Fruit fly (Drosophila melanogaster) whole organism, pupa: ENCODE results near the gene CG13049.
A peak's percentile ranks its signal among the peaks of the same experiment; 100 is the strongest.

Experiments
- CG10348 ChIP-seq: fragments of 200-800 bp; sonication (Bioruptor generic); IDR thresholded peaks from 2 replicates; pipeline ENCODE4 v1.3.6; 2022; ENCODE audit warnings: missing biosample characterization, missing genetic modification characterization
- CG12605 ChIP-seq: fragments of 200-800 bp; sonication (Bioruptor generic); IDR thresholded peaks from 2 replicates; pipeline ENCODE4 v1.3.6; 2022; ENCODE audit warnings: missing biosample characterization, missing genetic modification characterization
- CG13204 ChIP-seq: fragments of 200-800 bp; sonication (Bioruptor generic); optimal IDR thresholded peaks from 2 replicates; lab custom pipeline; 2018; ENCODE audit warnings: missing biosample characterization, mild to moderate bottlenecking, missing genetic modification characterization, moderate library complexity
- CG14655 ChIP-seq: fragments of 200-800 bp; sonication (Bioruptor generic); optimal IDR thresholded peaks from 3 replicates; lab custom pipeline; 2017; ENCODE audit warnings: mild to moderate bottlenecking, missing biosample characterization, missing genetic modification reagents, missing genetic modification characterization
- CG15710 ChIP-seq: fragments of 200-800 bp; sonication (Bioruptor generic); optimal IDR thresholded peaks from 2 replicates; lab custom pipeline; 2018; ENCODE audit warnings: missing biosample characterization, mild to moderate bottlenecking, missing genetic modification characterization, moderate library complexity
- CG17806 ChIP-seq: fragments of 200-800 bp; sonication (Bioruptor generic); optimal IDR thresholded peaks from 2 replicates; lab custom pipeline; 2018; ENCODE audit warnings: missing biosample characterization, mild to moderate bottlenecking, missing genetic modification characterization, moderate library complexity
- CG32121 ChIP-seq: fragments of 200-800 bp; sonication (Bioruptor generic); IDR thresholded peaks from 2 replicates; pipeline ENCODE4 v1.3.6; 2022; ENCODE audit warnings: missing biosample characterization, missing genetic modification characterization
- CG34367 ChIP-seq: fragments of 200-800 bp; sonication (Bioruptor generic); optimal IDR thresholded peaks from 2 replicates; lab custom pipeline; 2018; ENCODE audit warnings: missing biosample characterization, mild to moderate bottlenecking, missing genetic modification characterization
- CG4496 ChIP-seq: fragments of 200-800 bp; sonication (Bioruptor generic); IDR thresholded peaks from 3 replicates; pipeline ENCODE4 v1.3.6; 2022; ENCODE audit warnings: missing biosample characterization, missing genetic modification characterization
- CG8159 ChIP-seq: fragments of 200-800 bp; sonication (Bioruptor generic); optimal IDR thresholded peaks from 3 replicates; lab custom pipeline; 2018; ENCODE audit warnings: missing biosample characterization, mild to moderate bottlenecking, missing genetic modification characterization, moderate library complexity
- CG8301 ChIP-seq: fragments of 200-800 bp; sonication (Bioruptor generic); optimal IDR thresholded peaks from 2 replicates; lab custom pipeline; 2018; ENCODE audit warnings: missing biosample characterization, mild to moderate bottlenecking, missing genetic modification characterization
- CG9948 ChIP-seq: fragments of 200-800 bp; sonication (Bioruptor generic); optimal IDR thresholded peaks from 2 replicates; lab custom pipeline; 2018; ENCODE audit warnings: missing biosample characterization, mild to moderate bottlenecking, missing genetic modification characterization, moderate library complexity
- D1 ChIP-seq: fragments of 200-800 bp; sonication (Bioruptor generic); optimal IDR thresholded peaks from 2 replicates; lab custom pipeline; 2018; ENCODE audit warnings: missing biosample characterization, mild to moderate bottlenecking, missing genetic modification characterization, moderate library complexity
- EcR ChIP-seq: fragments of 200-800 bp; sonication (Bioruptor generic); optimal IDR thresholded peaks from 3 replicates; lab custom pipeline; 2019; ENCODE audit warnings: missing biosample characterization, missing genetic modification characterization, mild to moderate bottlenecking, moderate library complexity, missing genetic modification reagents
- Ets98B ChIP-seq: fragments of 200-800 bp; sonication (Bioruptor generic); IDR thresholded peaks from 2 replicates; pipeline ENCODE4 v1.3.6; 2022; ENCODE audit warnings: missing biosample characterization, missing genetic modification characterization
- Pif1A ChIP-seq: fragments of 200-800 bp; sonication (Bioruptor generic); optimal IDR thresholded peaks from 3 replicates; lab custom pipeline; 2016; ENCODE audit warnings: missing biosample characterization, missing genetic modification characterization
- Pif1B ChIP-seq: fragments of 200-800 bp; sonication (Bioruptor generic); optimal IDR thresholded peaks from 3 replicates; lab custom pipeline; 2016; ENCODE audit warnings: missing biosample characterization, missing genetic modification characterization
- Snoo ChIP-seq: fragments of 200-800 bp; sonication (Bioruptor generic); optimal IDR thresholded peaks from 3 replicates; lab custom pipeline; 2017; ENCODE audit warnings: missing biosample characterization, mild to moderate bottlenecking, missing genetic modification characterization, inconsistent platforms
- fd96Ca ChIP-seq: fragments of 200-800 bp; sonication (Bioruptor generic); IDR thresholded peaks from 3 replicates; pipeline ENCODE4 v1.3.6; 2022; ENCODE audit warnings: missing biosample characterization, missing genetic modification characterization
- gl ChIP-seq: fragments of 200-800 bp; sonication (Bioruptor generic); optimal IDR thresholded peaks from 2 replicates; lab custom pipeline; 2018; ENCODE audit warnings: missing biosample characterization, mild to moderate bottlenecking, missing genetic modification characterization
- rn ChIP-seq: fragments of 200-800 bp; sonication (Bioruptor generic); IDR thresholded peaks from 2 replicates; pipeline ENCODE4 v1.3.6; 2022; ENCODE audit warnings: missing biosample characterization, missing genetic modification characterization

CG13049 gene

dm6 chr3L:16326657-16327056 lies 44.9 kb upstream of the CG13049 start, which contains the start of the genes CG13040 and CG13039:
CG13040 (minus strand) TSS chr3L:16326757.
CG13039 (minus strand) TSS chr3L:16326762.
- TF ChIP-seq Snoo: no peak
- no peak for TF ChIP-seq CG15710
- TF ChIP-seq D1: no peak
- TF ChIP-seq Pif1A (GFP tag; lab: Kevin White, UChicago): no peak
- no peak for TF ChIP-seq CG12605 (GFP tag; lab: Robert Waterston, UW)
- TF ChIP-seq CG14655 (GFP tag; lab: Kevin White, UChicago): no peak
- TF ChIP-seq EcR (GFP tag; lab: Kevin White, UChicago): no peak
- no peak for TF ChIP-seq CG9948 (tag; lab: Kevin White, UChicago)
- no peak for TF ChIP-seq CG4496 (GFP tag; lab: Robert Waterston, UW)
- no peak for TF ChIP-seq CG34367 (tag; lab: Kevin White, UChicago)
- no peak for TF ChIP-seq CG32121 (GFP tag; lab: Robert Waterston, UW)
- no peak for TF ChIP-seq CG13204 (GFP tag; lab: Kevin White, UChicago)
- TF ChIP-seq CG10348 (GFP tag; lab: Robert Waterston, UW): no peak
- TF ChIP-seq CG17806 (tag; lab: Kevin White, UChicago): no peak
- no peak for TF ChIP-seq fd96Ca (GFP tag; lab: Robert Waterston, UW)
- no peak for TF ChIP-seq Pif1B (GFP tag; lab: Kevin White, UChicago)
- TF ChIP-seq CG8159 (tag; lab: Kevin White, UChicago): no peak
- no peak for TF ChIP-seq CG8301 (tag; lab: Kevin White, UChicago)
- TF ChIP-seq, all 21 proteins: peak for 0

- TF ChIP-seq CG13204 (GFP tag; lab: Kevin White, UChicago) (no peak), CG14655 (GFP tag; lab: Kevin White, UChicago) (no peak), D1 (no peak), rn (GFP tag; lab: Robert Waterston, UW) (no peak), Pif1A (GFP tag; lab: Kevin White, UChicago) (no peak), EcR (GFP tag; lab: Kevin White, UChicago) (no peak)
- TF ChIP-seq, all 21 proteins: peak for 0
Measured at dm6 chr3L:16323372-16323771, 41.6 kb upstream of the CG13049 start, which contains the start of gene CG13059. CG13059 (plus strand) TSS chr3L:16323672.

- TF ChIP-seq Pif1A (GFP tag; lab: Kevin White, UChicago) (no peak), CG10348 (GFP tag; lab: Robert Waterston, UW) (no peak), CG8301 (tag; lab: Kevin White, UChicago) (no peak), CG9948 (tag; lab: Kevin White, UChicago) (no peak), D1 (no peak), CG14655 (GFP tag; lab: Kevin White, UChicago) (no peak), CG4496 (GFP tag; lab: Robert Waterston, UW) (no peak), CG34367 (tag; lab: Kevin White, UChicago) (no peak), fd96Ca (GFP tag; lab: Robert Waterston, UW) (no peak), CG13204 (GFP tag; lab: Kevin White, UChicago) (no peak), CG15710 (no peak), CG12605 (GFP tag; lab: Robert Waterston, UW) (no peak), Snoo (no peak), Pif1B (GFP tag; lab: Kevin White, UChicago) (no peak), EcR (GFP tag; lab: Kevin White, UChicago) (no peak), CG17806 (tag; lab: Kevin White, UChicago) (no peak), rn (GFP tag; lab: Robert Waterston, UW) (no peak), CG8159 (tag; lab: Kevin White, UChicago) (no peak), gl (tag; lab: Kevin White, UChicago) (no peak)
Measured at dm6 chr3L:16321172-16321571, 39.4 kb upstream of the CG13049 start, which contains the start of gene CG42718. CG42718 (minus strand) TSS chr3L:16321272.

dm6 chr3L:16319399-16319906 lies 37.7 kb upstream of the CG13049 start, which contains the start of the genes CG13041 and CG13060:
CG13041 (minus strand) TSS chr3L:16319526.
CG13060 (plus strand) TSS chr3L:16319856.
- TF ChIP-seq CG4496 (GFP tag; lab: Robert Waterston, UW) (no peak), CG9948 (tag; lab: Kevin White, UChicago) (no peak), CG10348 (GFP tag; lab: Robert Waterston, UW) (no peak), CG15710 (no peak), Ets98B (GFP tag; lab: Robert Waterston, UW) (no peak), D1 (no peak), CG8301 (tag; lab: Kevin White, UChicago) (no peak), CG17806 (tag; lab: Kevin White, UChicago) (no peak), CG34367 (tag; lab: Kevin White, UChicago) (no peak), CG13204 (GFP tag; lab: Kevin White, UChicago) (no peak), gl (tag; lab: Kevin White, UChicago) (no peak), Pif1A (GFP tag; lab: Kevin White, UChicago) (no peak), CG12605 (GFP tag; lab: Robert Waterston, UW) (no peak)

- TF ChIP-seq Pif1A (GFP tag; lab: Kevin White, UChicago) (no peak), CG15710 (no peak), CG12605 (GFP tag; lab: Robert Waterston, UW) (no peak)
Measured at dm6 chr3L:16317724-16318123, 36.0 kb upstream of the CG13049 start, which contains the start of gene Nplp3. Nplp3 (plus strand) TSS chr3L:16318024.

- no peak for TF ChIP-seq rn (GFP tag; lab: Robert Waterston, UW)
- no peak for TF ChIP-seq Pif1A (GFP tag; lab: Kevin White, UChicago)
- TF ChIP-seq Pif1B (GFP tag; lab: Kevin White, UChicago): no peak
- no peak for TF ChIP-seq CG4496 (GFP tag; lab: Robert Waterston, UW)
- no peak for TF ChIP-seq CG8301 (tag; lab: Kevin White, UChicago)
- 0 out of 2 replicates have a peak, but pooled peaks have one; percentile 21 for TF ChIP-seq CG32121 (GFP tag; lab: Robert Waterston, UW)
Measured at dm6 chr3L:16313985-16314384, 32.3 kb upstream of the CG13049 start, which contains the start of gene CG13062. CG13062 (plus strand) TSS chr3L:16314285.
